Worm (Caenorhabditis elegans): ENCODE data around the gene T08G3.13.

DNA sequence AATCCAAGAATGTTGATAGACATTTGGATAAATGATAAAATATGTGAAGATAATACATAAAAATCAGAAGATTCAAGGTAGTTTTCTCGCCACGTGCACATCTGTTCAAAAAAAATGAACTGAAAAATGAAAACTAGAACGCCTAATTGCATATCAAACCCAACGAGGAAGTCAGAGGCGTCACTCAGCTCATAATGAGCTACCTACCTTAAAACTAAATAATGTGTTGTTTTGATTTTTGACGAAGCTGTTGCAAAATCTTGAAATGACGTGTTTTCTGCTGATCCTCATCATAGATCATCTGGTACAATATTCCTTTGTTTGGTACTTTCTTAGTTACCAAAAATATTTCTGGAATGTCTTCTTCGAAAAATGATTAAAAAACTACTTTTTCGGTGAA, 23.1 kb downstream of the T08G3.13 start, which contains the start of gene srh-138:
- TF ChIP-seq elt-1 (tag; optimal IDR thresholded peaks at IDR 0.05; ENCODE audit: borderline replicate concordance, insufficient read depth) (no peak), unc-62 (GFP tag; optimal IDR thresholded peaks at IDR 0.05) (no peak), mab-5 (tag; optimal IDR thresholded peaks at IDR 0.05) (no peak), ceh-43 (GFP tag; optimal IDR thresholded peaks at IDR 0.05) (no peak), blmp-1 (tag; optimal IDR thresholded peaks at IDR 0.05) (no peak)

All from whole organism, mixed stage, embryonic.